Worm (Caenorhabditis elegans) whole organism, L1 larva: ENCODE measurements around the gene acox-1.5.

Experiments
- aly-2 ChIP-seq: fragments of 150-350 bp; optimal IDR thresholded peaks from 2 replicates; lab custom pipeline; 2014; ENCODE audit warnings: missing biosample characterization, missing genetic modification characterization
- ama-1 ChIP-seq: fragments of 150-350 bp; optimal IDR thresholded peaks from 2 replicates; lab custom pipeline; 2014
- nhr-11 ChIP-seq: fragments of 150-350 bp; optimal IDR thresholded peaks from 2 replicates; lab custom pipeline; 2014; ENCODE audit warnings: missing biosample characterization, missing genetic modification characterization
- unc-98 ChIP-seq: fragments of 200-800 bp; sonication (Bioruptor generic); IDR thresholded peaks from 2 replicates; pipeline ENCODE4 v1.3.6; 2022; ENCODE audit warnings: missing genetic modification characterization, missing compliant biosample characterization

ce11 chrIII:9580039-9580891 is 11.7 kb downstream of the acox-1.5 start, which contains the start of gene ced-7:
- TF ChIP-seq nhr-11 (no peak), ama-1 (lab: Kevin White, UChicago) (no peak), unc-98 (GFP tag; lab: Robert Waterston, UW) (no peak), aly-2 (tag; lab: Kevin White, UChicago) (no peak)
